Fruit fly (Drosophila melanogaster): Measurements from ENCODE around the gene CG14434.

Gene CG14434

DNA sequence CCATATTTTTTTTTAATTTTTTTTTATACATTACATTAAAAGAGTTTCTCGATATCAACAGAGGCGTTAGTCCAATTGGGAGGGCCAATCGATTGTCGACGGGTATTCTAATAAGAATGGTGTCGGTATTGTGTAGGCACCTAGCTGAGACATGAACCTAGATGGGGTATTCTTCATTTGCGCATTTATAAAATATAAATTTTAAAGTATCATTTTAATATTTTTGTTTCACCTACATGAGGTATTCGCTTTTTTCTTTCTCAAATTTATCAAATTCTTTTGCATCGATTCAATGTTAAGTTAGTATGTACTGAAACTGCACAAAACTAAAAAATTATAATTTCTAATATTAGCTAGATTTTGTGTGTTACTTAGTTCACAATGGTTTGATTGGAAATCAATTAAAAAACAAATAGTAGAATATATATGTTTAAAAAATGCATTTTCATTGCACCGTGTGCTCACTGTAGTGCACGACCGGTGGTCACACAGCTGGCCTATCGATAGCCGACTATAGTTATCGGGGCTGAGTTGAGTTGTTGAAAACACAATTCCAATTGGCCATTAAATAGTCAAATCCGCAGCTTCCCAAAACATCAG is 23.1 kb downstream of the CG14434 start, which contains the start of the genes CG14435 and Tmf (continued):
- peak; percentile 62 for TF ChIP-seq gfzf (GFP tag; optimal IDR thresholded peaks at IDR 0.05)
- TF ChIP-seq Optix (GFP tag; IDR thresholded peaks at IDR 0.05): 0 out of 3 replicates have a peak, but pooled peaks have one; percentile 46
- TF ChIP-seq D (optimal IDR thresholded peaks at IDR 0.05): no peak
- TF ChIP-seq D (GFP tag; optimal IDR thresholded peaks at IDR 0.05): peak; percentile 76
- TF ChIP-seq CG15011 (GFP tag; optimal IDR thresholded peaks at IDR 0.05): no peak
- no peak; the same call in 1 of the 2 replicates for TF ChIP-seq ato (GFP tag; IDR thresholded peaks at IDR 0.05; ENCODE audit: partially characterized antibody)
- peak; percentile 92 for TF ChIP-seq wek (GFP tag; optimal IDR thresholded peaks at IDR 0.05)
- peak; percentile 64; the same call in 2 of the 3 replicates for TF ChIP-seq CG11695 (GFP tag; IDR thresholded peaks at IDR 0.05)
- peak; percentile 69 for TF ChIP-seq D19B (GFP tag; optimal IDR thresholded peaks at IDR 0.05)
- no peak for TF ChIP-seq sd (tag; optimal IDR thresholded peaks at IDR 0.05)
- peak; percentile 80 for TF ChIP-seq caup (GFP tag; optimal IDR thresholded peaks at IDR 0.05; ENCODE audit: severe bottlenecking)
- peak; percentile 84 for TF ChIP-seq CG32772 (GFP tag; IDR thresholded peaks at IDR 0.05)
- TF ChIP-seq so (GFP tag; IDR thresholded peaks at IDR 0.05): peak; percentile 57; the same call in 2 of the 3 replicates
- peak; percentile 83 for TF ChIP-seq vvl (GFP tag; IDR thresholded peaks at IDR 0.05)
- TF ChIP-seq CG31388 (GFP tag; optimal IDR thresholded peaks at IDR 0.05): peak; percentile 17
- peak; percentile 62 for TF ChIP-seq CG13123 (GFP tag; optimal IDR thresholded peaks at IDR 0.05)
- TF ChIP-seq hth (optimal IDR thresholded peaks at IDR 0.05): no peak
- peak; percentile 87 for TF ChIP-seq CG14014 (GFP tag; IDR thresholded peaks at IDR 0.05)
- peak; percentile 39 for TF ChIP-seq vfl (GFP tag; optimal IDR thresholded peaks at IDR 0.05)
- TF ChIP-seq CG17328 (GFP tag; IDR thresholded peaks at IDR 0.05): peak; percentile 81
- TF ChIP-seq CG7745 (tag; optimal IDR thresholded peaks at IDR 0.05): no peak
- peak; percentile 87 for TF ChIP-seq CG6272 (GFP tag; IDR thresholded peaks at IDR 0.05)
- TF ChIP-seq CG11093 (GFP tag; IDR thresholded peaks at IDR 0.05): peak; percentile 85
- TF ChIP-seq Lpt (GFP tag; optimal IDR thresholded peaks at IDR 0.05): no peak
- peak; percentile 34 for TF ChIP-seq Sin3A (optimal IDR thresholded peaks at IDR 0.05)
- TF ChIP-seq CG6765 (GFP tag; optimal IDR thresholded peaks at IDR 0.05): peak; percentile 63
- TF ChIP-seq her (GFP tag; optimal IDR thresholded peaks at IDR 0.05): no peak
- TF ChIP-seq CG17802 (tag; optimal IDR thresholded peaks at IDR 0.05): peak; percentile 58
- 0 out of 2 replicates have a peak, but pooled peaks have one; percentile 27 for TF ChIP-seq Dip2 (GFP tag; IDR thresholded peaks at IDR 0.05)
- peak; percentile 82 for TF ChIP-seq HLH3B (GFP tag; IDR thresholded peaks at IDR 0.05)
- TF ChIP-seq CG15601 (tag; optimal IDR thresholded peaks at IDR 0.05): peak; percentile 66
- TF ChIP-seq Hr39 (optimal IDR thresholded peaks at IDR 0.05): no peak
- 0 out of 2 replicates have a peak, but pooled peaks have one; percentile 37 for TF ChIP-seq chm (GFP tag; IDR thresholded peaks at IDR 0.05)
- TF ChIP-seq Rx (GFP tag; IDR thresholded peaks at IDR 0.05): peak; percentile 74; the same call in 1 of the 2 replicates
- TF ChIP-seq Ssrp (tag; optimal IDR thresholded peaks at IDR 0.05): peak; percentile 82
- peak; percentile 90 for TF ChIP-seq CG13775 (GFP tag; optimal IDR thresholded peaks at IDR 0.05)
- 0 out of 2 replicates have a peak, but pooled peaks have one; percentile 46 for TF ChIP-seq sens-2 (GFP tag; IDR thresholded peaks at IDR 0.05)
- TF ChIP-seq Camta (GFP tag; optimal IDR thresholded peaks at IDR 0.05): peak; percentile 44
- peak; percentile 8 for TF ChIP-seq fd102C (GFP tag; optimal IDR thresholded peaks at IDR 0.05)
- TF ChIP-seq Mad (GFP tag; optimal IDR thresholded peaks at IDR 0.05): peak; percentile 64
- TF ChIP-seq hkb (optimal IDR thresholded peaks at IDR 0.05): no peak
- peak; percentile 82 for TF ChIP-seq hkb (GFP tag; IDR thresholded peaks at IDR 0.05)
- 0 out of 3 replicates have a peak, but pooled peaks have one; percentile 23 for TF ChIP-seq CG14860 (GFP tag; IDR thresholded peaks at IDR 0.05; ENCODE audit: partially characterized antibody)
- peak; percentile 90 for TF ChIP-seq CG2678 (tag; optimal IDR thresholded peaks at IDR 0.05)
- TF ChIP-seq CG15479 (GFP tag; optimal IDR thresholded peaks at IDR 0.05): peak; percentile 3
- no peak for TF ChIP-seq MESR4 (GFP tag; optimal IDR thresholded peaks at IDR 0.05)
- no peak for TF ChIP-seq sc (optimal IDR thresholded peaks at IDR 0.05)
- TF ChIP-seq sc (GFP tag; optimal IDR thresholded peaks at IDR 0.05): peak; percentile 58
- TF ChIP-seq pum (GFP tag; optimal IDR thresholded peaks at IDR 0.05): peak; percentile 55
- peak; percentile 84 for TF ChIP-seq B-H2 (GFP tag; optimal IDR thresholded peaks at IDR 0.05)
- TF ChIP-seq CG4707 (GFP tag; optimal IDR thresholded peaks at IDR 0.05): peak; percentile 25
